In genomic region chrX:12906914-12907313, dm6 we compare ENCODE assay signal across 3 fruit fly cellular contexts.
A peak's percentile ranks its signal among the peaks of the same experiment; 100 is the strongest.
TF ChIP-seq lines count a peak whose summit lies in the region.

Gene mRpL49 (plus strand): TSS chrX:12907105.

- no peak for TF ChIP-seq CTCF in whole organism, embryonic (GFP tag; optimal IDR thresholded peaks at IDR 0.05; lab: Kevin White, UChicago)

TF ChIP-seq in whole organism, adult, 20 proteins besides CTCF, POLR2A, EP300 and RAD21:
- no peak for TF ChIP-seq cic (GFP tag; optimal IDR thresholded peaks at IDR 0.05; lab: Kevin White, UChicago)
- TF ChIP-seq kay (GFP tag; lab: Kevin White, UChicago; ENCODE audit: borderline replicate concordance) = no peak
- TF ChIP-seq CG7101 (tag; optimal IDR thresholded peaks at IDR 0.05; lab: Kevin White, UChicago) = no peak
- TF ChIP-seq Hr96 (GFP tag; optimal IDR thresholded peaks at IDR 0.05; lab: Kevin White, UChicago) = no peak
- TF ChIP-seq toe (GFP tag; optimal IDR thresholded peaks at IDR 0.05; lab: Kevin White, UChicago) = peak; percentile 14

TF ChIP-seq in whole organism, embryonic, 481 proteins besides CTCF, POLR2A, EP300 and RAD21 (continues in another document):
- TF ChIP-seq CG1603 (tag; optimal IDR thresholded peaks at IDR 0.05; lab: Kevin White, UChicago) (peak; percentile 1), HLH54F (GFP tag; optimal IDR thresholded peaks at IDR 0.05; lab: Kevin White, UChicago) (no peak), pum (GFP tag; optimal IDR thresholded peaks at IDR 0.05; lab: Kevin White, UChicago) (no peak), cato (GFP tag; optimal IDR thresholded peaks at IDR 0.05; lab: Kevin White, UChicago; ENCODE audit: borderline replicate concordance) (no peak), dysf (GFP tag; IDR thresholded peaks at IDR 0.05; lab: Robert Waterston, UW) (no peak), tna (GFP tag; IDR thresholded peaks at IDR 0.05; lab: Robert Waterston, UW; ENCODE audit: partially characterized antibody) (no peak), CG4360 (GFP tag; IDR thresholded peaks at IDR 0.05; lab: Robert Waterston, UW) (no peak), Hsf (GFP tag; optimal IDR thresholded peaks at IDR 0.05; lab: Kevin White, UChicago) (no peak), CG9817 (tag; optimal IDR thresholded peaks at IDR 0.05; lab: Kevin White, UChicago) (no peak), h (optimal IDR thresholded peaks at IDR 0.05; lab: Kevin White, UChicago) (no peak), Deaf1 (tag; optimal IDR thresholded peaks at IDR 0.05; lab: Kevin White, UChicago) (no peak), CG7928 (GFP tag; optimal IDR thresholded peaks at IDR 0.05; lab: Kevin White, UChicago) (no peak), odd (GFP tag; optimal IDR thresholded peaks at IDR 0.05; lab: Kevin White, UChicago) (no peak), CG12744 (GFP tag; optimal IDR thresholded peaks at IDR 0.05; lab: Kevin White, UChicago) (no peak), ci (GFP tag; IDR thresholded peaks at IDR 0.05; lab: Robert Waterston, UW) (no peak), Bteb2 (GFP tag; optimal IDR thresholded peaks at IDR 0.05; lab: Kevin White, UChicago) (no peak), Sry-δ (GFP tag; optimal IDR thresholded peaks at IDR 0.05; lab: Kevin White, UChicago) (peak; percentile 37), stwl (tag; optimal IDR thresholded peaks at IDR 0.05; lab: Kevin White, UChicago) (peak; percentile 15), Mad (GFP tag; optimal IDR thresholded peaks at IDR 0.05; lab: Kevin White, UChicago) (no peak), maf-S (GFP tag; optimal IDR thresholded peaks at IDR 0.05; lab: Kevin White, UChicago) (no peak), Adf1 (GFP tag; IDR thresholded peaks at IDR 0.05; lab: Robert Waterston, UW) (no peak), psq (GFP tag; optimal IDR thresholded peaks at IDR 0.05; lab: Kevin White, UChicago) (no peak), CG2202 (tag; optimal IDR thresholded peaks at IDR 0.05; lab: Kevin White, UChicago) (no peak), gce (GFP tag; IDR thresholded peaks at IDR 0.05; lab: Robert Waterston, UW) (no peak), Doc3 (GFP tag; IDR thresholded peaks at IDR 0.05; lab: Robert Waterston, UW; ENCODE audit: partially characterized antibody) (no peak; the same call in 2 of the 3 replicates), chn (GFP tag; optimal IDR thresholded peaks at IDR 0.05; lab: Kevin White, UChicago) (no peak), ftz-f1 (GFP tag; optimal IDR thresholded peaks at IDR 0.05; lab: Kevin White, UChicago) (no peak), CG2199 (GFP tag; IDR thresholded peaks at IDR 0.05; lab: Robert Waterston, UW) (no peak), Dll (GFP tag; IDR thresholded peaks at IDR 0.05; lab: Robert Waterston, UW; ENCODE audit: partially characterized antibody) (peak; percentile 21; the same call in 1 of the 4 replicates), pho (GFP tag; optimal IDR thresholded peaks at IDR 0.05; lab: Kevin White, UChicago) (no peak), unc-4 (GFP tag; IDR thresholded peaks at IDR 0.05; lab: Robert Waterston, UW; ENCODE audit: partially characterized antibody) (no peak), NfI (GFP tag; optimal IDR thresholded peaks at IDR 0.05; lab: Kevin White, UChicago) (no peak), Sry-β (GFP tag; optimal IDR thresholded peaks at IDR 0.05; lab: Kevin White, UChicago) (peak; percentile 84), run (tag; optimal IDR thresholded peaks at IDR 0.05; lab: Kevin White, UChicago) (no peak), ranshi (GFP tag; IDR thresholded peaks at IDR 0.05; lab: Robert Waterston, UW) (no peak), CG14014 (GFP tag; IDR thresholded peaks at IDR 0.05; lab: Robert Waterston, UW) (no peak), PHDP (tag; optimal IDR thresholded peaks at IDR 0.05; lab: Kevin White, UChicago) (no peak), CG7357 (GFP tag; IDR thresholded peaks at IDR 0.05; lab: Robert Waterston, UW) (no peak), Lpt (GFP tag; optimal IDR thresholded peaks at IDR 0.05; lab: Kevin White, UChicago) (no peak), slp2 (GFP tag; optimal IDR thresholded peaks at IDR 0.05; lab: Kevin White, UChicago) (no peak), CG4404 (GFP tag; IDR thresholded peaks at IDR 0.05; lab: Robert Waterston, UW) (no peak), CG12219 (GFP tag; optimal IDR thresholded peaks at IDR 0.05; lab: Kevin White, UChicago) (no peak), MTF-1 (GFP tag; optimal IDR thresholded peaks at IDR 0.05; lab: Kevin White, UChicago; ENCODE audit: borderline replicate concordance) (no peak), Xbp1 (GFP tag; optimal IDR thresholded peaks at IDR 0.05; lab: Kevin White, UChicago) (no peak), Tbp (GFP tag; optimal IDR thresholded peaks at IDR 0.05; lab: Kevin White, UChicago) (no peak)

TF ChIP-seq in whole organism, wandering third instar larva, 38 proteins besides CTCF, POLR2A, EP300 and RAD21:
- TF ChIP-seq fru (GFP tag; optimal IDR thresholded peaks at IDR 0.05; lab: Kevin White, UChicago) (no peak), woc (GFP tag; optimal IDR thresholded peaks at IDR 0.05; lab: Kevin White, UChicago) (peak; percentile 30), sv (GFP tag; optimal IDR thresholded peaks at IDR 0.05; lab: Kevin White, UChicago) (no peak), CrebA (GFP tag; optimal IDR thresholded peaks at IDR 0.05; lab: Kevin White, UChicago; ENCODE audit: borderline replicate concordance) (no peak), dmrt93B (GFP tag; optimal IDR thresholded peaks at IDR 0.05; lab: Kevin White, UChicago) (no peak), Sp1 (GFP tag; optimal IDR thresholded peaks at IDR 0.05; lab: Kevin White, UChicago) (no peak)
